Fruit fly (Drosophila melanogaster) whole organism, embryonic: ENCODE data around the gene LIMK1.
A peak's percentile ranks its signal among the peaks of the same experiment; 100 is the strongest.

Experiments
- ATbp ChIP-seq: fragments of 200-800 bp; sonication (Bioruptor generic); optimal IDR thresholded peaks from 2 replicates; lab custom pipeline; 2017; ENCODE audit warnings: missing biosample characterization, mild to moderate bottlenecking, missing genetic modification characterization, missing genetic modification reagents
- Atf-2 ChIP-seq: fragments of 200-800 bp; sonication (Bioruptor generic); optimal IDR thresholded peaks from 2 replicates; lab custom pipeline; 2016; ENCODE audit warnings: missing biosample characterization, missing genetic modification characterization
- Awh ChIP-seq: fragments of 200-800 bp; sonication (Bioruptor generic); IDR thresholded peaks from 2 replicates; pipeline ENCODE4, ENCODE4 v1.3.6; 2022; ENCODE audit warnings: missing biosample characterization, missing genetic modification characterization
- BtbVII ChIP-seq: fragments of 200-800 bp; sonication (Bioruptor generic); optimal IDR thresholded peaks from 3 replicates; lab custom pipeline; 2017; ENCODE audit warnings: missing biosample characterization, mild to moderate bottlenecking, missing genetic modification characterization
- CG11093 ChIP-seq: fragments of 200-800 bp; sonication (Bioruptor generic); IDR thresholded peaks from 3 replicates; pipeline ENCODE4 v1.3.6; 2022; ENCODE audit warnings: missing biosample characterization, missing genetic modification characterization
- CG11398 ChIP-seq: fragments of 200-800 bp; sonication (Bioruptor generic); optimal IDR thresholded peaks from 2 replicates; lab custom pipeline; 2016; ENCODE audit warnings: missing biosample characterization, missing genetic modification characterization
- CG11695 ChIP-seq: fragments of 200-800 bp; sonication (Bioruptor generic); IDR thresholded peaks from 3 replicates; pipeline ENCODE4 v1.3.6; 2022; ENCODE audit warnings: missing biosample characterization, missing genetic modification characterization
- CG12071 ChIP-seq: fragments of 200-800 bp; sonication (Bioruptor generic); optimal IDR thresholded peaks from 3 replicates; lab custom pipeline; 2018; ENCODE audit warnings: missing biosample characterization, mild to moderate bottlenecking, missing genetic modification characterization
- CG15514 ChIP-seq: fragments of 200-800 bp; sonication (Bioruptor generic); optimal IDR thresholded peaks from 3 replicates; lab custom pipeline; 2017; ENCODE audit warnings: missing biosample characterization, missing genetic modification characterization, mild to moderate bottlenecking, moderate library complexity, missing genetic modification reagents
- CG17385 ChIP-seq: fragments of 200-800 bp; sonication (Bioruptor generic); optimal IDR thresholded peaks from 3 replicates; lab custom pipeline; 2018; ENCODE audit warnings: missing biosample characterization, mild to moderate bottlenecking, missing genetic modification characterization
- CG18011 ChIP-seq: fragments of 200-800 bp; sonication (Bioruptor generic); optimal IDR thresholded peaks from 2 replicates; lab custom pipeline; 2017; ENCODE audit warnings: missing biosample characterization, missing genetic modification characterization, mild to moderate bottlenecking, moderate library complexity, missing genotype
- CG3065 ChIP-seq: fragments of 200-800 bp; sonication (Bioruptor generic); optimal IDR thresholded peaks from 2 replicates; lab custom pipeline; 2016; ENCODE audit warnings: missing biosample characterization, missing genetic modification characterization
- CG3163 ChIP-seq: fragments of 200-800 bp; sonication (Bioruptor generic); optimal IDR thresholded peaks from 3 replicates; lab custom pipeline; 2016; ENCODE audit warnings: missing biosample characterization, missing genetic modification characterization
- CG33213 ChIP-seq: fragments of 200-800 bp; sonication (Bioruptor generic); optimal IDR thresholded peaks from 3 replicates; lab custom pipeline; 2016; ENCODE audit warnings: missing biosample characterization, missing genetic modification characterization
- CG4404 ChIP-seq: fragments of 200-800 bp; sonication (Bioruptor generic); IDR thresholded peaks from 2 replicates; pipeline ENCODE4 v1.3.6; 2022; ENCODE audit warnings: missing biosample characterization, missing genetic modification characterization
- CG8944 ChIP-seq: fragments of 200-800 bp; sonication (Bioruptor generic); optimal IDR thresholded peaks from 3 replicates; lab custom pipeline; 2016; ENCODE audit warnings: missing biosample characterization, missing genetic modification characterization
- CG9609 ChIP-seq: fragments of 200-800 bp; sonication (Bioruptor generic); optimal IDR thresholded peaks from 3 replicates; lab custom pipeline; 2016; ENCODE audit warnings: missing biosample characterization, missing genetic modification characterization
- CoRest ChIP-seq: fragments of 200-800 bp; sonication (Bioruptor generic); optimal IDR thresholded peaks from 3 replicates; lab custom pipeline; 2018; ENCODE audit warnings: missing biosample characterization, mild to moderate bottlenecking, missing genetic modification characterization, moderate library complexity
- Deaf1 ChIP-seq: fragments of 200-800 bp; optimal IDR thresholded peaks from 3 replicates; lab custom pipeline; 2019; ENCODE audit warnings: missing biosample characterization, mild to moderate bottlenecking, missing genetic modification characterization, moderate library complexity
- Dip2 ChIP-seq: fragments of 200-800 bp; sonication (Bioruptor generic); IDR thresholded peaks from 2 replicates; pipeline ENCODE4 v1.3.6; 2022; ENCODE audit warnings: missing biosample characterization, missing genetic modification characterization
- Dref ChIP-seq: fragments of 200-800 bp; sonication (Bioruptor generic); IDR thresholded peaks from 2 replicates; pipeline ENCODE4 v1.3.6; 2022; ENCODE audit warnings: missing biosample characterization, missing genetic modification characterization
- E2f1 ChIP-seq: fragments of 200-800 bp; sonication (Bioruptor generic); IDR thresholded peaks from 2 replicates; pipeline ENCODE4 v1.3.6; 2022; ENCODE audit warnings: missing biosample characterization, missing genetic modification characterization
- Ets65A ChIP-seq: fragments of 200-800 bp; sonication (Bioruptor generic); peaks from one replicate; lab custom pipeline; 2016; ENCODE audit warnings: missing biosample characterization, missing genetic modification characterization
- Fer1 ChIP-seq: fragments of 200-800 bp; sonication (Bioruptor generic); optimal IDR thresholded peaks from 2 replicates; lab custom pipeline; 2017; ENCODE audit warnings: missing biosample characterization, mild to moderate bottlenecking, missing genetic modification characterization
- GATAe ChIP-seq: fragments of 200-800 bp; sonication (Bioruptor generic); conservative IDR thresholded peaks from 2 replicates; pipeline ENCODE4 v1.3.6; 2022; ENCODE audit warnings: missing biosample characterization, missing genetic modification characterization
- Lpt ChIP-seq: fragments of >200 bp; optimal IDR thresholded peaks from 2 replicates; lab custom pipeline; 2018; ENCODE audit warnings: missing biosample characterization, missing genetic modification characterization
- Nf-YA ChIP-seq: fragments of 200-800 bp; sonication (Bioruptor generic); IDR thresholded peaks from 2 replicates; pipeline ENCODE4 v1.3.6; 2022; ENCODE audit warnings: missing biosample characterization, missing genetic modification characterization
- Pdp1 ChIP-seq, 2 experiments: fragments of 200-800 bp; sonication (Bioruptor generic); optimal IDR thresholded peaks; 3 replicates each; lab custom pipeline; 2016; ENCODE audit warnings: missing biosample characterization in 2 of 2, missing genetic modification characterization in 2 of 2, mild to moderate bottlenecking in 1 of 2, moderate library complexity in 1 of 2
- Side ChIP-seq: fragments of 200-800 bp; sonication (Bioruptor generic); optimal IDR thresholded peaks from 2 replicates; lab custom pipeline; 2016; ENCODE audit warnings: missing biosample characterization, missing genetic modification characterization
- Spps ChIP-seq: fragments of 200-800 bp; sonication (Bioruptor generic); optimal IDR thresholded peaks from 2 replicates; lab custom pipeline; 2018; ENCODE audit warnings: missing biosample characterization, mild to moderate bottlenecking, missing genetic modification characterization
- YL-1 ChIP-seq: fragments of 200-800 bp; sonication (Bioruptor generic); optimal IDR thresholded peaks from 3 replicates; lab custom pipeline; 2017; ENCODE audit warnings: missing biosample characterization, mild to moderate bottlenecking, missing genetic modification characterization
- br ChIP-seq: fragments of >200 bp; optimal IDR thresholded peaks from 2 replicates; lab custom pipeline; 2017
- chif ChIP-seq, 2 experiments: fragments of 200-800 bp; sonication (Bioruptor generic); optimal IDR thresholded peaks; 3 replicates each; lab custom pipeline; 2016; ENCODE audit warnings: missing biosample characterization in 2 of 2, missing genetic modification characterization in 2 of 2
- corto ChIP-seq: fragments of 200-800 bp; sonication (Bioruptor generic); optimal IDR thresholded peaks from 2 replicates; lab custom pipeline; 2016; ENCODE audit warnings: missing biosample characterization, mild to moderate bottlenecking, missing genetic modification characterization, moderate library complexity
- croc ChIP-seq: fragments of 200-800 bp; sonication (Bioruptor generic); conservative IDR thresholded peaks from 3 replicates; pipeline ENCODE4 v1.3.6; 2022; ENCODE audit warnings: missing biosample characterization, missing genetic modification characterization
- eve ChIP-seq, 2 experiments: fragments of >200 bp; optimal IDR thresholded peaks; 2 replicates each; lab custom pipeline; 2017; ENCODE audit warnings: missing biosample characterization in 2 of 2, missing genetic modification characterization in 2 of 2
- gsb-n ChIP-seq: fragments of 200-800 bp; sonication (Bioruptor generic); optimal IDR thresholded peaks from 3 replicates; lab custom pipeline; 2018; ENCODE audit warnings: missing biosample characterization, mild to moderate bottlenecking, missing genetic modification characterization
- h ChIP-seq: fragments of >200 bp; optimal IDR thresholded peaks from 2 replicates; lab custom pipeline; 2017
- jigr1 ChIP-seq: fragments of 200-800 bp; sonication (Bioruptor generic); IDR thresholded peaks from 3 replicates; pipeline ENCODE4 v1.3.6; 2022; ENCODE audit warnings: missing biosample characterization, missing genetic modification characterization
- klu ChIP-seq: fragments of 200-800 bp; sonication (Bioruptor generic); IDR thresholded peaks from 2 replicates; pipeline ENCODE4 v1.3.6; 2022; ENCODE audit warnings: missing biosample characterization, missing genetic modification characterization
- kni ChIP-seq: fragments of 200-800 bp; sonication (Bioruptor generic); optimal IDR thresholded peaks from 3 replicates; lab custom pipeline; 2017; ENCODE audit warnings: mild to moderate bottlenecking, missing biosample characterization, missing genetic modification reagents, missing genetic modification characterization
- nerfin-1 ChIP-seq: fragments of 200-800 bp; sonication (Bioruptor generic); optimal IDR thresholded peaks from 3 replicates; lab custom pipeline; 2019; ENCODE audit warnings: missing biosample characterization, mild to moderate bottlenecking, missing genetic modification characterization, moderate library complexity
- prd ChIP-seq, 3 experiments: fragments of >200 bp in 2 of 3; fragments of 200-800 bp in 1 of 3; sonication (Bioruptor generic) in 1 of 3; optimal IDR thresholded peaks in 2 of 3; IDR thresholded peaks in 1 of 3; 2 replicates in 2 of 3; 3 replicates in 1 of 3; pipeline versions ENCODE4 v1.3.6 to Lab custom; 2017 to 2022; ENCODE audit warnings: missing biosample characterization in 1 of 3, missing genetic modification characterization in 1 of 3
- sc ChIP-seq, 3 experiments: fragments of >200 bp in 2 of 3; fragments of 200-800 bp in 1 of 3; sonication (Bioruptor generic) in 1 of 3; optimal IDR thresholded peaks; 2 replicates in 2 of 3; 3 replicates in 1 of 3; lab custom pipeline; 2017; ENCODE audit warnings: mild to moderate bottlenecking in 1 of 3, missing biosample characterization in 1 of 3, missing genetic modification characterization in 1 of 3, missing genetic modification reagents in 1 of 3
- shn ChIP-seq: fragments of 200-800 bp; sonication (Bioruptor generic); optimal IDR thresholded peaks from 3 replicates; lab custom pipeline; 2016; ENCODE audit warnings: missing biosample characterization, missing genetic modification characterization
- sqz ChIP-seq: fragments of 200-800 bp; sonication (Bioruptor generic); optimal IDR thresholded peaks from 3 replicates; lab custom pipeline; 2018; ENCODE audit warnings: missing biosample characterization, mild to moderate bottlenecking, missing genetic modification characterization
- tll ChIP-seq, 2 experiments: fragments of 200-800 bp in 1 of 2; fragments of >200 bp in 1 of 2; sonication (Bioruptor generic) in 1 of 2; optimal IDR thresholded peaks; 2 replicates each; lab custom pipeline; 2017 to 2019; ENCODE audit warnings: missing biosample characterization in 2 of 2, missing genetic modification characterization in 2 of 2, mild to moderate bottlenecking in 1 of 2, moderate library complexity in 1 of 2
- tup ChIP-seq: fragments of 200-800 bp; sonication (Bioruptor generic); optimal IDR thresholded peaks from 2 replicates; lab custom pipeline; 2016; ENCODE audit warnings: missing biosample characterization, mild to moderate bottlenecking, missing genetic modification characterization, moderate library complexity
- vnd ChIP-seq: fragments of 200-800 bp; sonication (Bioruptor generic); IDR thresholded peaks from 3 replicates; pipeline ENCODE4 v1.3.6; 2022; ENCODE audit warnings: missing biosample characterization, missing genetic modification characterization; ENCODE audit not compliant: partially characterized antibody
- wor ChIP-seq: fragments of 200-800 bp; sonication (Bioruptor generic); IDR thresholded peaks from 2 replicates; pipeline ENCODE4 v1.3.6; 2022; ENCODE audit warnings: missing biosample characterization, missing genetic modification characterization
- zfh1 ChIP-seq: fragments of 200-800 bp; sonication (Bioruptor generic); IDR thresholded peaks from 3 replicates; pipeline ENCODE4 v1.3.6; 2022; ENCODE audit warnings: missing biosample characterization, missing genetic modification characterization

The LIMK1 gene

DNA sequence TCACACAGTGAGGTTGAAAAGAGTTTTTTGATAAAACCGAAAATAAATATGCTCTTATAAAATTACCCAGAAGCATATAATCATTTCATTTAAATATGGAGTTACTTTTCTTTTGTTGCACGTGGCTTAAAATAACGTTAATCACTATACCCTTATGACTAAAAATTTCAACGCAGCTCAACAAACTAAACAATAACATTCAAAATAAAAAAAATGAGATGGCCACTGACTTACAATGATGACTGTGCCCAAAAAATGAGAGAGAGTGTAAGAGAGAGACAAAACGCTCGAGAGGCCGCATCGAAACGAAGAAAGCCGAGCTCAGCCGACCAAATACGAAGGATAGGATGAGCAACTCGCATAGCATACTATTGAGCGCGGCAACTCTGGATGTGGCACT is 44.3 kb downstream of the LIMK1 start (continued):
- TF ChIP-seq BtbVII (GFP tag; lab: Kevin White, UChicago) (no peak), Deaf1 (tag; lab: Kevin White, UChicago) (peak; percentile 94), E2f1 (GFP tag; lab: Robert Waterston, UW) (no peak), br (lab: Kevin White, UChicago) (no peak), Awh (GFP tag; lab: Robert Waterston, UW) (no peak), CG3065 (GFP tag; lab: Kevin White, UChicago) (no peak), eve (GFP tag; optimal IDR thresholded peaks at IDR 0.05; lab: Kevin White, UChicago) (peak in 1 of 2 experiments; percentile 38), ATbp (GFP tag; lab: Kevin White, UChicago) (peak; percentile 55), CG11398 (GFP tag; lab: Kevin White, UChicago) (no peak), tll (GFP tag; optimal IDR thresholded peaks at IDR 0.05; lab: Kevin White, UChicago) (no peak), Side (GFP tag; lab: Kevin White, UChicago) (no peak), CG15514 (GFP tag; lab: Kevin White, UChicago) (peak; percentile 9), CG18011 (GFP tag; lab: Kevin White, UChicago) (no peak), sc (optimal IDR thresholded peaks at IDR 0.05; lab: Kevin White, UChicago) (no peak), sc (GFP tag; optimal IDR thresholded peaks at IDR 0.05; lab: Kevin White, UChicago) (no peak), CG3163 (GFP tag; lab: Kevin White, UChicago) (no peak), Ets65A (GFP tag; lab: Kevin White, UChicago) (peak; percentile 89), nerfin-1 (tag; lab: Kevin White, UChicago) (peak; percentile 18), sqz (peak; percentile 15), Atf-2 (GFP tag; lab: Kevin White, UChicago) (no peak), CG8944 (GFP tag; lab: Kevin White, UChicago) (peak; percentile 10), jigr1 (GFP tag; lab: Robert Waterston, UW) (no peak), Fer1 (GFP tag; lab: Kevin White, UChicago) (peak; percentile 29), CG4404 (GFP tag; lab: Robert Waterston, UW) (no peak), gsb-n (tag; lab: Kevin White, UChicago) (no peak), CoRest (tag; lab: Kevin White, UChicago) (peak; percentile 25), corto (GFP tag; lab: Kevin White, UChicago) (no peak), klu (no peak), croc (GFP tag; lab: Robert Waterston, UW) (no peak), h (lab: Kevin White, UChicago) (no peak), Lpt (GFP tag; lab: Kevin White, UChicago) (no peak), CG11695 (GFP tag; lab: Robert Waterston, UW) (no peak), CG11093 (GFP tag; lab: Robert Waterston, UW) (no peak), CG17385 (peak; percentile 46), YL-1 (GFP tag; lab: Kevin White, UChicago) (no peak), CG12071 (GFP tag; lab: Kevin White, UChicago) (no peak), CG9609 (peak; percentile 6), prd (optimal IDR thresholded peaks at IDR 0.05; lab: Kevin White, UChicago) (no peak), prd (GFP tag; IDR thresholded peaks at IDR 0.05; lab: Robert Waterston, UW) (peak; percentile 40; the same call in 2 of the 3 replicates), Pdp1 (GFP tag; optimal IDR thresholded peaks at IDR 0.05; lab: Kevin White, UChicago) (no peak), Dip2 (GFP tag; lab: Robert Waterston, UW) (no peak), Spps (tag; lab: Kevin White, UChicago) (no peak), chif (GFP tag; optimal IDR thresholded peaks at IDR 0.05; lab: Kevin White, UChicago) (peak; percentile 16 to 53), CG33213 (no peak), Dref (no peak), Nf-YA (GFP tag; lab: Robert Waterston, UW) (no peak), shn (GFP tag; lab: Kevin White, UChicago) (no peak), wor (peak; percentile 29; the same call in 1 of the 2 replicates), vnd (GFP tag; lab: Robert Waterston, UW) (no peak), tup (GFP tag; lab: Kevin White, UChicago) (no peak), kni (GFP tag; lab: Kevin White, UChicago) (no peak), GATAe (GFP tag; lab: Robert Waterston, UW) (no peak), zfh1 (no peak)
